Worm (Caenorhabditis elegans) whole organism, L1 larva: ENCODE results near the gene C05C9.2.

Source experiments
- F16B12.6 ChIP-seq: fragments of 150-350 bp; optimal IDR thresholded peaks from 2 replicates; lab custom pipeline; 2014; ENCODE audit warnings: missing biosample characterization, missing genetic modification characterization
- Y116A8C.19 ChIP-seq: sonication (generic microtip); optimal IDR thresholded peaks from 2 replicates; lab custom pipeline; 2016; ENCODE audit warnings: missing compliant biosample characterization, missing genetic modification characterization, borderline replicate concordance
- aha-1 ChIP-seq: fragments of 150-350 bp; optimal IDR thresholded peaks from 2 replicates; lab custom pipeline; 2014; ENCODE audit warnings: missing biosample characterization, missing genetic modification characterization
- ama-1 ChIP-seq: fragments of 150-350 bp; optimal IDR thresholded peaks from 2 replicates; lab custom pipeline; 2014
- blmp-1 ChIP-seq: fragments of 150-350 bp; optimal IDR thresholded peaks from 2 replicates; lab custom pipeline; 2014; ENCODE audit warnings: missing biosample characterization, missing genetic modification characterization
- ceh-63 ChIP-seq: fragments of 200-800 bp; sonication (Bioruptor generic); optimal IDR thresholded peaks from 2 replicates; lab custom pipeline; 2018; ENCODE audit warnings: mild to moderate bottlenecking, missing genetic modification characterization, missing compliant biosample characterization
- ceh-90 ChIP-seq: sonication (generic microtip); optimal IDR thresholded peaks from 2 replicates; lab custom pipeline; 2016; ENCODE audit warnings: missing genetic modification characterization, missing compliant biosample characterization
- ces-1 ChIP-seq: fragments of 150-350 bp; optimal IDR thresholded peaks from 2 replicates; lab custom pipeline; 2014; ENCODE audit warnings: missing biosample characterization, missing genetic modification reagents, missing genetic modification characterization
- dpl-1 ChIP-seq, 3 experiments: fragments of 150-350 bp in 2 of 3; sonication (generic microtip) in 1 of 3; optimal IDR thresholded peaks; 2 replicates each; lab custom pipeline; 2014 to 2017; ENCODE audit warnings: missing biosample characterization in 3 of 3, missing genetic modification characterization in 3 of 3, missing genetic modification reagents in 3 of 3
- dsc-1 ChIP-seq: sonication (generic microtip); optimal IDR thresholded peaks from 2 replicates; lab custom pipeline; 2016; ENCODE audit warnings: mild to moderate bottlenecking, missing genetic modification characterization, missing compliant biosample characterization
- efl-1 ChIP-seq, 4 experiments: fragments of 150-350 bp; optimal IDR thresholded peaks in 3 of 4; peaks in 1 of 4; 1 replicate in 1 of 4; 2 replicates in 3 of 4; lab custom pipeline; 2014; ENCODE audit warnings: missing biosample characterization in 2 of 4, missing genetic modification characterization in 2 of 4, missing genetic modification reagents in 2 of 4
- efl-3 ChIP-seq: fragments of 200-800 bp; sonication (Bioruptor generic); optimal IDR thresholded peaks from 2 replicates; lab custom pipeline; 2018; ENCODE audit warnings: mild to moderate bottlenecking, missing genetic modification characterization, missing compliant biosample characterization
- egl-13 ChIP-seq: sonication (generic microtip); optimal IDR thresholded peaks from 2 replicates; lab custom pipeline; 2016; ENCODE audit warnings: missing genotype, missing genetic modification reagents, missing genetic modification characterization, missing compliant biosample characterization
- fkh-4 ChIP-seq: sonication (generic microtip); optimal IDR thresholded peaks from 2 replicates; lab custom pipeline; 2016; ENCODE audit warnings: missing compliant biosample characterization, missing genetic modification characterization, borderline replicate concordance
- fkh-8 ChIP-seq: sonication (generic microtip); optimal IDR thresholded peaks from 2 replicates; lab custom pipeline; 2016; ENCODE audit warnings: mild to moderate bottlenecking, missing genetic modification characterization, missing compliant biosample characterization
- fos-1 ChIP-seq: fragments of 150-350 bp; optimal IDR thresholded peaks from 2 replicates; lab custom pipeline; 2014; ENCODE audit warnings: missing biosample characterization, missing genetic modification characterization
- grh-1 ChIP-seq: fragments of 200-800 bp; sonication (Bioruptor generic); IDR thresholded peaks from 2 replicates; pipeline ENCODE4 v1.3.6; 2022; ENCODE audit warnings: missing genetic modification reagents, missing genetic modification characterization, missing compliant biosample characterization
- hlh-4 ChIP-seq: sonication (generic microtip); optimal IDR thresholded peaks from 2 replicates; lab custom pipeline; 2016; ENCODE audit warnings: mild to moderate bottlenecking, missing genetic modification characterization, missing compliant biosample characterization
- hpl-2 ChIP-seq: fragments of 150-350 bp; optimal IDR thresholded peaks from 2 replicates; lab custom pipeline; 2014; ENCODE audit warnings: missing biosample characterization, missing genetic modification reagents, missing genetic modification characterization
- irx-1 ChIP-seq: sonication (generic microtip); optimal IDR thresholded peaks from 2 replicates; lab custom pipeline; 2016; ENCODE audit warnings: missing genetic modification characterization, missing compliant biosample characterization
- isw-1 ChIP-seq: fragments of 200-800 bp; sonication (Bioruptor generic); IDR thresholded peaks from 2 replicates; pipeline ENCODE4 v1.3.6; 2022; ENCODE audit warnings: missing genetic modification characterization, missing compliant biosample characterization
- lin-13 ChIP-seq: fragments of 150-350 bp; optimal IDR thresholded peaks from 2 replicates; lab custom pipeline; 2014; ENCODE audit warnings: missing biosample characterization, missing genetic modification reagents, missing genetic modification characterization
- lin-15B ChIP-seq: fragments of 150-350 bp; sonication (generic microtip); optimal IDR thresholded peaks from 3 replicates; lab custom pipeline; 2014; ENCODE audit warnings: missing biosample characterization, missing genetic modification characterization
- lin-35 ChIP-seq, 2 experiments: fragments of 150-350 bp; optimal IDR thresholded peaks; 2 replicates each; lab custom pipeline; 2014; ENCODE audit warnings: missing biosample characterization in 2 of 2, missing genetic modification characterization in 2 of 2, missing genetic modification reagents in 2 of 2
- lir-3 ChIP-seq: sonication (generic microtip); optimal IDR thresholded peaks from 2 replicates; lab custom pipeline; 2016; ENCODE audit warnings: mild to moderate bottlenecking, missing genetic modification characterization, moderate library complexity, missing compliant biosample characterization; ENCODE audit not compliant: poor library complexity
- mab-9 ChIP-seq: fragments of 200-800 bp; sonication (Bioruptor generic); IDR thresholded peaks from 2 replicates; pipeline ENCODE4 v1.3.6; 2022; ENCODE audit warnings: missing genetic modification reagents, missing genetic modification characterization, missing compliant biosample characterization
- mep-1 ChIP-seq: fragments of 150-350 bp; optimal IDR thresholded peaks from 2 replicates; lab custom pipeline; 2014; ENCODE audit warnings: missing biosample characterization, missing genetic modification characterization
- nhr-11 ChIP-seq: fragments of 150-350 bp; optimal IDR thresholded peaks from 2 replicates; lab custom pipeline; 2014; ENCODE audit warnings: missing biosample characterization, missing genetic modification characterization
- nhr-19 ChIP-seq: fragments of 200-800 bp; sonication (Bioruptor generic); conservative IDR thresholded peaks from 2 replicates; pipeline ENCODE4 v1.3.6; 2022; ENCODE audit warnings: missing genetic modification characterization, missing compliant biosample characterization
- nhr-237 ChIP-seq: fragments of 150-350 bp; optimal IDR thresholded peaks from 2 replicates; lab custom pipeline; 2014; ENCODE audit warnings: missing biosample characterization, missing genetic modification characterization
- nhr-47 ChIP-seq: sonication (generic microtip); optimal IDR thresholded peaks from 2 replicates; lab custom pipeline; 2016; ENCODE audit warnings: mild to moderate bottlenecking, missing genetic modification characterization, moderate library complexity, missing compliant biosample characterization
- nhr-84 ChIP-seq: sonication (generic microtip); optimal IDR thresholded peaks from 2 replicates; lab custom pipeline; 2017; ENCODE audit warnings: missing biosample characterization, missing genetic modification characterization
- pag-3 ChIP-seq: sonication (generic microtip); optimal IDR thresholded peaks from 2 replicates; lab custom pipeline; 2017; ENCODE audit warnings: missing genetic modification characterization, mild to moderate bottlenecking, missing compliant biosample characterization, antibody characterized with exemption, borderline replicate concordance; ENCODE audit not compliant: insufficient read depth
- pqm-1 ChIP-seq: sonication (generic microtip); optimal IDR thresholded peaks from 3 replicates; lab custom pipeline; 2017; ENCODE audit warnings: missing biosample characterization, missing genetic modification characterization
- snpc-4 ChIP-seq: fragments of 150-350 bp; optimal IDR thresholded peaks from 2 replicates; lab custom pipeline; 2014; ENCODE audit warnings: missing biosample characterization, missing genetic modification characterization
- sptf-1 ChIP-seq: fragments of 150-350 bp; optimal IDR thresholded peaks from 2 replicates; lab custom pipeline; 2014; ENCODE audit warnings: missing biosample characterization, missing genetic modification characterization
- tbx-2 ChIP-seq: sonication (generic microtip); optimal IDR thresholded peaks from 2 replicates; lab custom pipeline; 2016; ENCODE audit warnings: missing genetic modification characterization, missing compliant biosample characterization
- unc-130 ChIP-seq: fragments of 150-350 bp; optimal IDR thresholded peaks from 2 replicates; lab custom pipeline; 2017; ENCODE audit warnings: missing biosample characterization, missing genetic modification characterization, inconsistent platforms
- unc-98 ChIP-seq: fragments of 200-800 bp; sonication (Bioruptor generic); IDR thresholded peaks from 2 replicates; pipeline ENCODE4 v1.3.6; 2022; ENCODE audit warnings: missing genetic modification characterization, missing compliant biosample characterization
- xbp-1 ChIP-seq: sonication (generic microtip); optimal IDR thresholded peaks from 2 replicates; lab custom pipeline; 2016; ENCODE audit warnings: missing genetic modification characterization, missing compliant biosample characterization
- zag-1 ChIP-seq: fragments of 150-350 bp; optimal IDR thresholded peaks from 2 replicates; lab custom pipeline; 2014; ENCODE audit warnings: missing biosample characterization, missing genetic modification characterization
- ztf-11 ChIP-seq, 2 experiments: sonication (generic microtip); optimal IDR thresholded peaks; 2 replicates each; lab custom pipeline; 2016 to 2017; ENCODE audit warnings: missing genetic modification characterization in 2 of 2, missing biosample characterization in 1 of 2, missing compliant biosample characterization in 1 of 2

C05C9.2 gene

ce11 chrX:11196741-11197140 lies 43.9 kb downstream of the C05C9.2 start, which contains the start of gene C34F6.1:
TSS of gene C34F6.1 (minus strand) at chrX:11196841.
- TF ChIP-seq hpl-2 (GFP tag; lab: Kevin White, UChicago) (no peak), nhr-11 (tag; lab: Kevin White, UChicago) (no peak), nhr-237 (tag; lab: Kevin White, UChicago) (no peak), ces-1 (no peak), Y116A8C.19 (tag; lab: Kevin White, UChicago) (no peak), grh-1 (GFP tag; lab: Robert Waterston, UW) (no peak), unc-130 (tag; lab: Kevin White, UChicago) (no peak), fkh-4 (tag; lab: Kevin White, UChicago) (no peak), efl-1 (optimal IDR thresholded peaks at IDR 0.05; lab: Kevin White, UChicago) (no peak), efl-1 (GFP tag; optimal IDR thresholded peaks at IDR 0.05 in 1 of 2; lab: Kevin White, UChicago) (no peak), pqm-1 (tag; lab: Kevin White, UChicago) (no peak), F16B12.6 (tag; lab: Kevin White, UChicago) (no peak), unc-98 (GFP tag; lab: Robert Waterston, UW) (no peak), tbx-2 (tag; lab: Kevin White, UChicago) (no peak), ceh-63 (no peak), mep-1 (tag; lab: Kevin White, UChicago) (no peak)
- TF ChIP-seq, all 84 proteins: peak for 0

ce11 chrX:11199155-11199554 lies 46.3 kb downstream of the C05C9.2 start, which contains the start of gene col-178:
TSS of gene col-178 (plus strand) at chrX:11199455.
- TF ChIP-seq ztf-11 (tag; optimal IDR thresholded peaks at IDR 0.05; lab: Kevin White, UChicago) (no peak), ama-1 (no peak), nhr-84 (no peak)

DNA sequence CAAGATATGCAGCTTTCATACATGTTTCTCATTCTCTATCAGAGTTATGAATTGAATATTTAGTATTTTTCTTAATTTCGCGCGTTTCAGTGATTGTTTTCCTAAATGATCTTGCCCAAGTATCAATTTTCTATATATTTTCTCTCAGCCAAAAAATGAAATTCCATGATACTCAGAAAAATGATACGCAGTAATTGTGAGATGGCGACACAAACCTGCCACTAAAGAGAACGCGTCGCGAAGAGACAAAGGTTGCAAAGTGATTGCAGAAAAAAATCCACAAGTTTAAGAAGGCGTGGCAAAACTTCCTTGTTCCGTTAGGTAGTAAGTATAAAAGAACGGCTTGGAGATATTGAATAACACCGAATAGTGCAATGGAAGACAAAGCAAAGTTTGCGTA lies 48.3 kb downstream of the C05C9.2 start, which contains the start of gene col-179:
TSS of gene col-179 (plus strand) at position 301 of the 400 bp plus-strand sequence.
- TF ChIP-seq grh-1 (GFP tag; lab: Robert Waterston, UW) = no peak
- TF ChIP-seq dsc-1 (tag; lab: Kevin White, UChicago) = no peak
- TF ChIP-seq zag-1 (tag; lab: Kevin White, UChicago) = no peak
- no peak for TF ChIP-seq lin-15B (tag; lab: Kevin White, UChicago)
- no peak for TF ChIP-seq nhr-47 (tag; lab: Kevin White, UChicago)
- TF ChIP-seq xbp-1 = no peak
- no peak for TF ChIP-seq egl-13 (tag; lab: Kevin White, UChicago)
- TF ChIP-seq isw-1 (GFP tag; lab: Robert Waterston, UW) = no peak
- no peak for TF ChIP-seq efl-3
- TF ChIP-seq dpl-1 (GFP tag; optimal IDR thresholded peaks at IDR 0.05; lab: Kevin White, UChicago) = no peak
- no peak for TF ChIP-seq ceh-90 (tag; lab: Kevin White, UChicago)
- TF ChIP-seq lin-13 (GFP tag; lab: Kevin White, UChicago) = no peak
- no peak for TF ChIP-seq nhr-19 (GFP tag; lab: Robert Waterston, UW)
- no peak for TF ChIP-seq mab-9 (GFP tag; lab: Robert Waterston, UW)
- no peak for TF ChIP-seq pag-3 (tag; lab: Kevin White, UChicago)
- no peak for TF ChIP-seq F16B12.6 (tag; lab: Kevin White, UChicago)

DNA sequence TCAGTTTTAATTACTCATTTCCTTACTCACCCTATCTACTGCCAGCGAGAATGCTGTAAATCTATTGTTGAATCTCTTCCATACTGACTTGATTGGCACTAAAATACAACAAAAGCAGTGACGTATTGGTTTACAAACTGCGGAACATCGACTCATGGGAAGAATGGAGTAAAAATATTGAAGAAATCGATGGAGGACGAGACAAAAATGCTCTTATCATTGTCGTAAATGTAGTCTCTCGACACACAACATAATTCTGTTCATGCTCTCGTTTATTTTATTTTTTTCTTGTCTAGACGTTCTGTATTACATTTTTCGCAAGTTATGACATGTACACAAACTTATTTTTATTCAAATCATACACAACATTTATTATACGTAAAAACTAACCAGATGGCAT lies 50.9 kb downstream of the C05C9.2 start, which contains the start of gene C34F6.11:
TSS of gene C34F6.11 (minus strand) at position 160 of the 400 bp plus-strand sequence.
- TF ChIP-seq fos-1 (tag; lab: Kevin White, UChicago) (no peak), efl-1 (optimal IDR thresholded peaks at IDR 0.05; lab: Kevin White, UChicago) (no peak), efl-1 (GFP tag; optimal IDR thresholded peaks at IDR 0.05 in 1 of 2; lab: Kevin White, UChicago) (peak in 1 of 2 experiments; percentile 82)
- TF ChIP-seq, all 84 proteins: peak for 1

DNA sequence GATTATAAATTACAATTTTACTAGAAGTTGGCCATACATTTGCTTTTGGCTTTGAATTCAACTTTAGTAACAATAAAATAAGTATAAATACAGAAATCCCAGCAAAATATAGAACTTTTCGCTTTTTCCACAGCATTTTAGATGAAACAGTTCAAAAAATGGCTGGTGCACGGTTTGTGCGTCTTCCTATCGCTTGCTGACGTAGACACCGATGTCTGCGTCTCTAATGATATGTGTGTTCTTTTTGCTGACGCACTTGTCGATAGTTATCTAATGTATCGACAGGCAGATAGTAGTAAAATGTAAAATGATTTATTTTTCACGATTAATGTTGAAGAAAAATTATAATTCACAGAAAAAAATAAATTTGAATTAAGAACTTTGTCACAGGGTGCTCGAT lies 54.1 kb downstream of the C05C9.2 start, which contains the start of gene hst-2:
TSS of gene hst-2 (minus strand) at position 203 of the 400 bp plus-strand sequence.
- no peak for TF ChIP-seq pqm-1 (tag; lab: Kevin White, UChicago)
- TF ChIP-seq efl-3 = peak; percentile 55
- TF ChIP-seq efl-1 (optimal IDR thresholded peaks at IDR 0.05; lab: Kevin White, UChicago) = peak; percentile 82 to 84
- peak; percentile 68 to 97 for TF ChIP-seq efl-1 (GFP tag; optimal IDR thresholded peaks at IDR 0.05 in 1 of 2; lab: Kevin White, UChicago)
- peak; percentile 74 to 91 for TF ChIP-seq lin-35 (GFP tag; optimal IDR thresholded peaks at IDR 0.05; lab: Kevin White, UChicago)
- peak; percentile 87 for TF ChIP-seq fos-1 (tag; lab: Kevin White, UChicago)
- peak; percentile 83 for TF ChIP-seq blmp-1 (tag; lab: Kevin White, UChicago)
- no peak for TF ChIP-seq sptf-1 (tag; lab: Kevin White, UChicago)
- TF ChIP-seq ama-1 = peak; percentile 1
- TF ChIP-seq lir-3 (tag; lab: Kevin White, UChicago) = peak; percentile 81
- peak; percentile 71 for TF ChIP-seq snpc-4 (tag; lab: Kevin White, UChicago)
- no peak for TF ChIP-seq ceh-90 (tag; lab: Kevin White, UChicago)
- TF ChIP-seq fkh-8 (tag; lab: Kevin White, UChicago) = peak; percentile 76
- TF ChIP-seq F16B12.6 (tag; lab: Kevin White, UChicago) = peak; percentile 73
- TF ChIP-seq isw-1 (GFP tag; lab: Robert Waterston, UW) = peak; percentile 81
- TF ChIP-seq lin-15B (tag; lab: Kevin White, UChicago) = no peak
- no peak for TF ChIP-seq hlh-4 (tag; lab: Kevin White, UChicago)
- peak; percentile 97 for TF ChIP-seq irx-1 (tag; lab: Kevin White, UChicago)
- TF ChIP-seq nhr-47 (tag; lab: Kevin White, UChicago) = peak; percentile 96
- peak; percentile 86 for TF ChIP-seq aha-1 (tag; lab: Kevin White, UChicago)
